Worm (Caenorhabditis elegans) whole organism, late embryonic: ENCODE measurements around the gene T19H12.15.

Experiments used
- C08G9.2 ChIP-seq: sonication (generic microtip); optimal IDR thresholded peaks from 2 replicates; lab custom pipeline; 2016; ENCODE audit warnings: mild to moderate bottlenecking, missing genetic modification characterization, moderate library complexity, missing compliant biosample characterization
- K02D7.2 ChIP-seq: sonication (generic microtip); optimal IDR thresholded peaks from 2 replicates; lab custom pipeline; 2017; ENCODE audit warnings: mild to moderate bottlenecking, missing genetic modification characterization, missing compliant biosample characterization
- K09A11.1 ChIP-seq: sonication (generic microtip); optimal IDR thresholded peaks from 2 replicates; lab custom pipeline; 2017; ENCODE audit warnings: antibody characterized with exemption, mild to moderate bottlenecking, missing genetic modification characterization, missing compliant biosample characterization; ENCODE audit not compliant: insufficient read depth
- Y22D7AL.16 ChIP-seq: sonication (generic microtip); optimal IDR thresholded peaks from 2 replicates; lab custom pipeline; 2016; ENCODE audit warnings: missing genetic modification characterization, missing compliant biosample characterization
- ahr-1 ChIP-seq: sonication (generic microtip); optimal IDR thresholded peaks from 2 replicates; lab custom pipeline; 2016; ENCODE audit warnings: missing genetic modification characterization, missing compliant biosample characterization
- ama-1 ChIP-seq: fragments of 150-350 bp; optimal IDR thresholded peaks from 2 replicates; lab custom pipeline; 2014
- ceh-19 ChIP-seq: fragments of 200-800 bp; sonication (Bioruptor generic); optimal IDR thresholded peaks from 2 replicates; lab custom pipeline; 2018; ENCODE audit warnings: mild to moderate bottlenecking, missing genetic modification characterization, missing compliant biosample characterization
- ceh-22 ChIP-seq: sonication (generic microtip); optimal IDR thresholded peaks from 2 replicates; lab custom pipeline; 2017; ENCODE audit warnings: missing biosample characterization, missing genetic modification characterization
- ceh-24 ChIP-seq: sonication (generic microtip); optimal IDR thresholded peaks from 2 replicates; lab custom pipeline; 2016; ENCODE audit warnings: mild to moderate bottlenecking, missing genetic modification characterization, missing compliant biosample characterization
- ceh-30 ChIP-seq: fragments of 150-350 bp; optimal IDR thresholded peaks from 2 replicates; lab custom pipeline; 2014; ENCODE audit warnings: missing biosample characterization, missing genetic modification characterization
- ceh-34 ChIP-seq: sonication (generic microtip); optimal IDR thresholded peaks from 2 replicates; lab custom pipeline; 2016; ENCODE audit warnings: mild to moderate bottlenecking, missing genetic modification characterization, missing compliant biosample characterization
- ceh-48 ChIP-seq: sonication (generic microtip); optimal IDR thresholded peaks from 2 replicates; lab custom pipeline; 2016; ENCODE audit warnings: missing genetic modification characterization, inconsistent platforms, missing compliant biosample characterization
- ceh-6 ChIP-seq: fragments of 200-800 bp; sonication (Bioruptor generic); optimal IDR thresholded peaks from 2 replicates; lab custom pipeline; 2018; ENCODE audit warnings: mild to moderate bottlenecking, missing genetic modification characterization, missing compliant biosample characterization
- che-1 ChIP-seq: sonication (generic microtip); optimal IDR thresholded peaks from 2 replicates; lab custom pipeline; 2016; ENCODE audit warnings: mild to moderate bottlenecking, missing genetic modification characterization, missing compliant biosample characterization
- elt-4 ChIP-seq: sonication (generic microtip); optimal IDR thresholded peaks from 2 replicates; lab custom pipeline; 2016; ENCODE audit warnings: missing genetic modification characterization, missing compliant biosample characterization
- ets-4 ChIP-seq: sonication (generic microtip); optimal IDR thresholded peaks from 2 replicates; lab custom pipeline; 2016; ENCODE audit warnings: missing genetic modification characterization, missing compliant biosample characterization
- eyg-1 ChIP-seq: sonication (generic microtip); optimal IDR thresholded peaks from 2 replicates; lab custom pipeline; 2016; ENCODE audit warnings: missing genotype, missing genetic modification characterization, missing compliant biosample characterization
- fax-1 ChIP-seq: sonication (generic microtip); optimal IDR thresholded peaks from 2 replicates; lab custom pipeline; 2016; ENCODE audit warnings: missing genotype, missing genetic modification characterization, missing compliant biosample characterization
- fkh-6 ChIP-seq: sonication (generic microtip); optimal IDR thresholded peaks from 2 replicates; lab custom pipeline; 2016; ENCODE audit warnings: missing genetic modification characterization, missing compliant biosample characterization
- hlh-13 ChIP-seq: fragments of 200-800 bp; sonication (Bioruptor generic); optimal IDR thresholded peaks from 2 replicates; lab custom pipeline; 2018; ENCODE audit warnings: mild to moderate bottlenecking, missing genetic modification characterization, missing compliant biosample characterization
- hlh-30 ChIP-seq: sonication (generic microtip); optimal IDR thresholded peaks from 2 replicates; lab custom pipeline; 2017; ENCODE audit warnings: antibody characterized with exemption, missing genetic modification characterization, missing compliant biosample characterization; ENCODE audit not compliant: insufficient read depth
- hlh-6 ChIP-seq: sonication (generic microtip); optimal IDR thresholded peaks from 2 replicates; lab custom pipeline; 2016; ENCODE audit warnings: missing genotype, missing genetic modification characterization, missing compliant biosample characterization
- hlh-8 ChIP-seq: sonication (generic microtip); optimal IDR thresholded peaks from 2 replicates; lab custom pipeline; 2016; ENCODE audit warnings: missing genotype, missing genetic modification characterization, missing compliant biosample characterization
- lim-6 ChIP-seq: sonication (generic microtip); optimal IDR thresholded peaks from 2 replicates; lab custom pipeline; 2016; ENCODE audit warnings: missing genetic modification characterization, missing compliant biosample characterization
- lin-11 ChIP-seq: fragments of 200-800 bp; sonication (Bioruptor generic); optimal IDR thresholded peaks from 2 replicates; lab custom pipeline; 2018; ENCODE audit warnings: mild to moderate bottlenecking, missing genetic modification characterization, missing compliant biosample characterization
- nfya-1 ChIP-seq: sonication (generic microtip); optimal IDR thresholded peaks from 2 replicates; lab custom pipeline; 2017; ENCODE audit warnings: missing genetic modification characterization, mild to moderate bottlenecking, missing compliant biosample characterization, antibody characterized with exemption, moderate library complexity
- nhr-11 ChIP-seq: fragments of 150-350 bp; optimal IDR thresholded peaks from 2 replicates; lab custom pipeline; 2014; ENCODE audit warnings: missing biosample characterization, missing genetic modification characterization
- nhr-232 ChIP-seq: sonication (generic microtip); optimal IDR thresholded peaks from 2 replicates; lab custom pipeline; 2016; ENCODE audit warnings: missing genetic modification characterization, missing compliant biosample characterization
- npax-4 ChIP-seq: sonication (generic microtip); optimal IDR thresholded peaks from 2 replicates; lab custom pipeline; 2016; ENCODE audit warnings: missing genetic modification characterization, missing compliant biosample characterization
- pag-3 ChIP-seq: sonication (generic microtip); optimal IDR thresholded peaks from 2 replicates; lab custom pipeline; 2016; ENCODE audit warnings: missing compliant biosample characterization, missing genetic modification characterization, borderline replicate concordance
- pha-2 ChIP-seq: sonication (generic microtip); optimal IDR thresholded peaks from 2 replicates; lab custom pipeline; 2017; ENCODE audit warnings: mild to moderate bottlenecking, missing genetic modification characterization, missing compliant biosample characterization
- pros-1 ChIP-seq: fragments of 150-350 bp; optimal IDR thresholded peaks from 2 replicates; lab custom pipeline; 2014; ENCODE audit warnings: missing biosample characterization, missing genetic modification reagents, missing genetic modification characterization
- ref-2 ChIP-seq: sonication (generic microtip); optimal IDR thresholded peaks from 2 replicates; lab custom pipeline; 2016; ENCODE audit warnings: missing genetic modification characterization, missing compliant biosample characterization
- rnt-1 ChIP-seq: sonication (generic microtip); optimal IDR thresholded peaks from 2 replicates; lab custom pipeline; 2016; ENCODE audit warnings: missing genetic modification characterization, missing compliant biosample characterization
- syd-9 ChIP-seq: sonication (generic microtip); optimal IDR thresholded peaks from 2 replicates; lab custom pipeline; 2016; ENCODE audit warnings: mild to moderate bottlenecking, missing genetic modification characterization, moderate library complexity, missing compliant biosample characterization
- unc-3 ChIP-seq, 2 experiments: fragments of 200-800 bp in 1 of 2; sonication (Bioruptor generic) in 1 of 2; sonication (generic microtip) in 1 of 2; conservative IDR thresholded peaks in 1 of 2; optimal IDR thresholded peaks in 1 of 2; 2 replicates each; pipeline versions ENCODE4 v1.3.6 to Lab custom; 2016 to 2022; ENCODE audit warnings: missing compliant biosample characterization in 2 of 2, missing genetic modification characterization in 2 of 2, missing genetic modification reagents in 1 of 2
- unc-55 ChIP-seq: sonication (generic microtip); optimal IDR thresholded peaks from 2 replicates; lab custom pipeline; 2017; ENCODE audit warnings: missing biosample characterization, missing genetic modification reagents, missing genetic modification characterization
- ztf-16 ChIP-seq: sonication (generic microtip); optimal IDR thresholded peaks from 2 replicates; lab custom pipeline; 2017; ENCODE audit warnings: missing genetic modification characterization, missing compliant biosample characterization

The T19H12.15 gene

ce11 chrV:4851138-4851537 lies 28.0 kb downstream of the T19H12.15 start, which contains the start of gene nex-4:
nex-4 (plus strand) TSS chrV:4851438.
- TF ChIP-seq K09A11.1 (tag; lab: Kevin White, UChicago): no peak
- no peak for TF ChIP-seq Y22D7AL.16 (tag; lab: Kevin White, UChicago)
- TF ChIP-seq ama-1 (lab: Kevin White, UChicago): no peak
- no peak for TF ChIP-seq C08G9.2 (tag; lab: Kevin White, UChicago)
- no peak for TF ChIP-seq hlh-8 (tag; lab: Kevin White, UChicago)
- TF ChIP-seq hlh-13 (GFP tag; lab: Kevin White, UChicago): no peak
- TF ChIP-seq pha-2: no peak
- no peak for TF ChIP-seq ahr-1
- no peak for TF ChIP-seq nfya-1 (tag; lab: Kevin White, UChicago)
- no peak for TF ChIP-seq syd-9 (tag; lab: Kevin White, UChicago)
- no peak for TF ChIP-seq ets-4
- no peak for TF ChIP-seq npax-4 (tag; lab: Kevin White, UChicago)
- TF ChIP-seq unc-3 (GFP tag; conservative IDR thresholded peaks at IDR 0.05; lab: Robert Waterston, UW): no peak
- no peak for TF ChIP-seq unc-3 (tag; optimal IDR thresholded peaks at IDR 0.05; lab: Kevin White, UChicago)
- no peak for TF ChIP-seq fax-1 (tag; lab: Kevin White, UChicago)
- no peak for TF ChIP-seq hlh-6
- TF ChIP-seq, all 69 proteins: peak for 0

DNA sequence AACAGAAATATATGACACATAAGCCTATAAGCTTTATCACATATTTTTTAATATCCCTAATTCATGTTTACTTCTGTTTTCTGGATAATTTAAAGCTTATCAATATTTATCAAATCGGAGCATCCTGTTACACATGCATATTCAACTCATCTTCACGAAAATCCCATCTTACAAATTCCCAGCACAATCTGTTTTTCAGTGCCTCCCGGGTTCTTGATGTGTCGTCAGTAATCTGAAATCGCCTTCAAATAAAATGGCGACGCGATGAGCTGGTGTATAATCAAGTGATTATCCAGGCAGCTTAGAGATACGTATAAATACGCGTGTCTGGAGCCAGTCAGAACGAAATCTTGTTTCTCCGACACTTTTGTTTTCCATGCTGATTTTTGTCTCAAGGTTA lies 28.7 kb downstream of the T19H12.15 start:
- TF ChIP-seq lim-6 (tag; lab: Kevin White, UChicago) (no peak), ceh-30 (tag; lab: Kevin White, UChicago) (no peak), fkh-6 (no peak), nfya-1 (tag; lab: Kevin White, UChicago) (no peak), ref-2 (no peak), Y22D7AL.16 (tag; lab: Kevin White, UChicago) (no peak), nhr-11 (tag; lab: Kevin White, UChicago) (no peak), eyg-1 (tag; lab: Kevin White, UChicago) (no peak), ets-4 (no peak), K09A11.1 (tag; lab: Kevin White, UChicago) (no peak)

- no peak for TF ChIP-seq syd-9 (tag; lab: Kevin White, UChicago)
- no peak for TF ChIP-seq K02D7.2 (tag; lab: Kevin White, UChicago)
Observed at ce11 chrV:4847424-4847823, 31.7 kb downstream of the T19H12.15 start, which contains the start of gene abhd-5.1. abhd-5.1 (plus strand) TSS chrV:4847653.

ce11 chrV:4846507-4846906 lies 32.6 kb downstream of the T19H12.15 start:
- TF ChIP-seq lin-11 (tag; lab: Kevin White, UChicago): no peak
- TF ChIP-seq nhr-232: no peak
- no peak for TF ChIP-seq ceh-48
- TF ChIP-seq ceh-22 (tag; lab: Kevin White, UChicago): no peak
- TF ChIP-seq ceh-34 (tag; lab: Kevin White, UChicago): no peak
- TF ChIP-seq fax-1 (tag; lab: Kevin White, UChicago): no peak
- TF ChIP-seq rnt-1 (tag; lab: Kevin White, UChicago): no peak
- TF ChIP-seq pag-3: no peak
- no peak for TF ChIP-seq ceh-19 (GFP tag; lab: Kevin White, UChicago)
- TF ChIP-seq pros-1 (tag; lab: Kevin White, UChicago): no peak
- no peak for TF ChIP-seq ztf-16 (tag; lab: Kevin White, UChicago)
- TF ChIP-seq ceh-6 (GFP tag; lab: Kevin White, UChicago): no peak
- no peak for TF ChIP-seq elt-4 (tag; lab: Kevin White, UChicago)

- TF ChIP-seq hlh-30 (peak; percentile 89), ceh-24 (no peak), che-1 (tag; lab: Kevin White, UChicago) (no peak), hlh-13 (GFP tag; lab: Kevin White, UChicago) (no peak), unc-55 (GFP tag; lab: Kevin White, UChicago) (peak; percentile 51), ceh-19 (GFP tag; lab: Kevin White, UChicago) (no peak)
Observed at ce11 chrV:4844591-4844990, 34.6 kb downstream of the T19H12.15 start, which contains the start of gene abhd-5.2. abhd-5.2 (plus strand) TSS chrV:4844685.
